Worm (Caenorhabditis elegans) whole organism, late embryonic: ENCODE data around the gene srh-83.

Source experiments
- T23F11.4 ChIP-seq: fragments of 200-800 bp; sonication (Bioruptor generic); optimal IDR thresholded peaks from 2 replicates; lab custom pipeline; 2018; ENCODE audit warnings: mild to moderate bottlenecking, missing genetic modification characterization, missing compliant biosample characterization
- gmeb-2 ChIP-seq: sonication (generic microtip); optimal IDR thresholded peaks from 2 replicates; lab custom pipeline; 2016; ENCODE audit warnings: missing genetic modification characterization, inconsistent platforms, missing compliant biosample characterization
- lim-6 ChIP-seq: sonication (generic microtip); optimal IDR thresholded peaks from 2 replicates; lab custom pipeline; 2016; ENCODE audit warnings: missing genetic modification characterization, missing compliant biosample characterization

ce11 chrV:7163477-7164114, 714 bp upstream of the srh-83 start, which contains the start of gene ugt-41:
- no peak for TF ChIP-seq gmeb-2 (tag; lab: Kevin White, UChicago)
- TF ChIP-seq T23F11.4, result no peak
- TF ChIP-seq lim-6 (tag; lab: Kevin White, UChicago), result no peak
